Worm (Caenorhabditis elegans): ENCODE results near the gene F19H6.4.

The F19H6.4 gene

ce11 chrX:12365388-12365787 is at the start of gene F19H6.4:
TSS of gene F19H6.4 (plus strand) at chrX:12365688.
- TF ChIP-seq F13C5.2 (tag; optimal IDR thresholded peaks at IDR 0.05) (no peak), ceh-36 (tag; optimal IDR thresholded peaks at IDR 0.05) (no peak), aly-1 (tag; optimal IDR thresholded peaks at IDR 0.05) (no peak), B0310.2 (tag; optimal IDR thresholded peaks at IDR 0.05) (no peak), ets-7 (tag; optimal IDR thresholded peaks at IDR 0.05) (no peak), tbx-37 (GFP tag; conservative IDR thresholded peaks at IDR 0.05) (no peak), tbx-11 (GFP tag; IDR thresholded peaks at IDR 0.05) (no peak), flt-1 (GFP tag; IDR thresholded peaks at IDR 0.05) (no peak), hmg-4 (GFP tag; optimal IDR thresholded peaks at IDR 0.05) (no peak), tra-4 (tag; optimal IDR thresholded peaks at IDR 0.05) (no peak)

- TF ChIP-seq pes-1 (GFP tag; IDR thresholded peaks at IDR 0.05) (no peak), F13C5.2 (tag; optimal IDR thresholded peaks at IDR 0.05) (no peak), ceh-13 (GFP tag; optimal IDR thresholded peaks at IDR 0.05) (no peak), hmbx-1 (tag; optimal IDR thresholded peaks at IDR 0.05) (no peak), sea-1 (GFP tag; conservative IDR thresholded peaks at IDR 0.05) (no peak), tra-4 (tag; optimal IDR thresholded peaks at IDR 0.05) (no peak), scrt-1 (GFP tag; IDR thresholded peaks at IDR 0.05) (no peak), ets-7 (tag; optimal IDR thresholded peaks at IDR 0.05) (no peak), ama-1 (optimal IDR thresholded peaks at IDR 0.05) (no peak), aly-1 (tag; optimal IDR thresholded peaks at IDR 0.05) (no peak), B0310.2 (tag; optimal IDR thresholded peaks at IDR 0.05) (no peak), hmg-4 (GFP tag; optimal IDR thresholded peaks at IDR 0.05) (no peak), hnd-1 (tag; optimal IDR thresholded peaks at IDR 0.05) (no peak), tbx-37 (GFP tag; conservative IDR thresholded peaks at IDR 0.05) (no peak), tbx-11 (GFP tag; IDR thresholded peaks at IDR 0.05) (no peak), flt-1 (GFP tag; IDR thresholded peaks at IDR 0.05) (no peak), ceh-36 (tag; optimal IDR thresholded peaks at IDR 0.05) (no peak)
These were observed 47.9 kb upstream of the F19H6.4 start for ce11 chrX:12317560-12317959.

ce11 chrX:12320737-12321136 is 44.8 kb upstream of the F19H6.4 start, which contains the start of gene ceh-40:
TSS of gene ceh-40 (minus strand) at chrX:12320777.
- TF ChIP-seq scrt-1 (GFP tag; IDR thresholded peaks at IDR 0.05), result no peak
- TF ChIP-seq flt-1 (GFP tag; IDR thresholded peaks at IDR 0.05), result no peak
- no peak for TF ChIP-seq ama-1 (optimal IDR thresholded peaks at IDR 0.05)
- no peak for TF ChIP-seq tra-4 (tag; optimal IDR thresholded peaks at IDR 0.05)
- no peak for TF ChIP-seq ceh-13 (GFP tag; optimal IDR thresholded peaks at IDR 0.05)
- TF ChIP-seq sea-1 (GFP tag; conservative IDR thresholded peaks at IDR 0.05), result no peak; the same call in 1 of the 2 replicates
- TF ChIP-seq ceh-36 (tag; optimal IDR thresholded peaks at IDR 0.05), result no peak
- no peak for TF ChIP-seq F13C5.2 (tag; optimal IDR thresholded peaks at IDR 0.05)
- no peak for TF ChIP-seq B0310.2 (tag; optimal IDR thresholded peaks at IDR 0.05)
- TF ChIP-seq hnd-1 (tag; optimal IDR thresholded peaks at IDR 0.05), result no peak
- no peak for TF ChIP-seq hmbx-1 (tag; optimal IDR thresholded peaks at IDR 0.05)
- no peak for TF ChIP-seq tbx-11 (GFP tag; IDR thresholded peaks at IDR 0.05)
- no peak for TF ChIP-seq tbx-37 (GFP tag; conservative IDR thresholded peaks at IDR 0.05)
- no peak for TF ChIP-seq hmg-4 (GFP tag; optimal IDR thresholded peaks at IDR 0.05)
- no peak for TF ChIP-seq pes-1 (GFP tag; IDR thresholded peaks at IDR 0.05)
- TF ChIP-seq ets-7 (tag; optimal IDR thresholded peaks at IDR 0.05), result no peak
- no peak for TF ChIP-seq aly-1 (tag; optimal IDR thresholded peaks at IDR 0.05)

- no peak for TF ChIP-seq B0310.2 (tag; optimal IDR thresholded peaks at IDR 0.05)
- no peak for TF ChIP-seq ceh-13 (GFP tag; optimal IDR thresholded peaks at IDR 0.05)
- no peak for TF ChIP-seq tbx-11 (GFP tag; IDR thresholded peaks at IDR 0.05)
- TF ChIP-seq ceh-36 (tag; optimal IDR thresholded peaks at IDR 0.05), result no peak
- TF ChIP-seq aly-1 (tag; optimal IDR thresholded peaks at IDR 0.05), result no peak
- no peak for TF ChIP-seq scrt-1 (GFP tag; IDR thresholded peaks at IDR 0.05)
- TF ChIP-seq tbx-37 (GFP tag; conservative IDR thresholded peaks at IDR 0.05), result no peak
- no peak for TF ChIP-seq flt-1 (GFP tag; IDR thresholded peaks at IDR 0.05)
- no peak for TF ChIP-seq F13C5.2 (tag; optimal IDR thresholded peaks at IDR 0.05)
- no peak for TF ChIP-seq pes-1 (GFP tag; IDR thresholded peaks at IDR 0.05)
These were observed 44.1 kb upstream of the F19H6.4 start, which contains the start of gene F17A2.13 for ce11 chrX:12321357-12321756. TSS of gene F17A2.13 (plus strand) at chrX:12321657.

ce11 chrX:12323439-12323838 is 42.0 kb upstream of the F19H6.4 start, which contains the start of gene srd-40:
TSS of gene srd-40 (plus strand) at chrX:12323739.
- TF ChIP-seq tra-4 (tag; optimal IDR thresholded peaks at IDR 0.05) (no peak), flt-1 (GFP tag; IDR thresholded peaks at IDR 0.05) (no peak), pes-1 (GFP tag; IDR thresholded peaks at IDR 0.05) (no peak), ama-1 (optimal IDR thresholded peaks at IDR 0.05) (no peak), hmbx-1 (tag; optimal IDR thresholded peaks at IDR 0.05) (no peak), scrt-1 (GFP tag; IDR thresholded peaks at IDR 0.05) (no peak), ceh-36 (tag; optimal IDR thresholded peaks at IDR 0.05) (no peak), hnd-1 (tag; optimal IDR thresholded peaks at IDR 0.05) (no peak), tbx-37 (GFP tag; conservative IDR thresholded peaks at IDR 0.05) (no peak), ets-7 (tag; optimal IDR thresholded peaks at IDR 0.05) (no peak)

- no peak for TF ChIP-seq sea-1 (GFP tag; conservative IDR thresholded peaks at IDR 0.05)
- TF ChIP-seq hmg-4 (GFP tag; optimal IDR thresholded peaks at IDR 0.05), result no peak
- TF ChIP-seq aly-1 (tag; optimal IDR thresholded peaks at IDR 0.05), result no peak
- TF ChIP-seq ama-1 (optimal IDR thresholded peaks at IDR 0.05), result no peak
- no peak for TF ChIP-seq ceh-36 (tag; optimal IDR thresholded peaks at IDR 0.05)
- no peak for TF ChIP-seq B0310.2 (tag; optimal IDR thresholded peaks at IDR 0.05)
- no peak for TF ChIP-seq tbx-37 (GFP tag; conservative IDR thresholded peaks at IDR 0.05)
- no peak for TF ChIP-seq flt-1 (GFP tag; IDR thresholded peaks at IDR 0.05)
- TF ChIP-seq ceh-13 (GFP tag; optimal IDR thresholded peaks at IDR 0.05), result no peak
- TF ChIP-seq tra-4 (tag; optimal IDR thresholded peaks at IDR 0.05), result no peak
- no peak for TF ChIP-seq hnd-1 (tag; optimal IDR thresholded peaks at IDR 0.05)
- no peak for TF ChIP-seq tbx-11 (GFP tag; IDR thresholded peaks at IDR 0.05)
- TF ChIP-seq scrt-1 (GFP tag; IDR thresholded peaks at IDR 0.05), result no peak
These were observed 39.1 kb upstream of the F19H6.4 start, which contains the start of gene srd-41 for ce11 chrX:12326424-12326823. TSS of gene srd-41 (plus strand) at chrX:12326724.

ce11 chrX:12328676-12329075 is 36.8 kb upstream of the F19H6.4 start, which contains the start of gene srd-45:
TSS of gene srd-45 (plus strand) at chrX:12328976.
- no peak for TF ChIP-seq F13C5.2 (tag; optimal IDR thresholded peaks at IDR 0.05)
- TF ChIP-seq sea-1 (GFP tag; conservative IDR thresholded peaks at IDR 0.05), result no peak
- no peak for TF ChIP-seq ceh-36 (tag; optimal IDR thresholded peaks at IDR 0.05)
- no peak for TF ChIP-seq B0310.2 (tag; optimal IDR thresholded peaks at IDR 0.05)
- TF ChIP-seq ets-7 (tag; optimal IDR thresholded peaks at IDR 0.05), result no peak
- no peak for TF ChIP-seq hmg-4 (GFP tag; optimal IDR thresholded peaks at IDR 0.05)
- no peak for TF ChIP-seq pes-1 (GFP tag; IDR thresholded peaks at IDR 0.05)
- TF ChIP-seq hmbx-1 (tag; optimal IDR thresholded peaks at IDR 0.05), result no peak
- TF ChIP-seq ceh-13 (GFP tag; optimal IDR thresholded peaks at IDR 0.05), result no peak
- no peak for TF ChIP-seq flt-1 (GFP tag; IDR thresholded peaks at IDR 0.05)
- no peak for TF ChIP-seq tbx-11 (GFP tag; IDR thresholded peaks at IDR 0.05)
- no peak for TF ChIP-seq tbx-37 (GFP tag; conservative IDR thresholded peaks at IDR 0.05)
- TF ChIP-seq hnd-1 (tag; optimal IDR thresholded peaks at IDR 0.05), result no peak
- no peak for TF ChIP-seq aly-1 (tag; optimal IDR thresholded peaks at IDR 0.05)
- TF ChIP-seq scrt-1 (GFP tag; IDR thresholded peaks at IDR 0.05), result no peak
- no peak for TF ChIP-seq tra-4 (tag; optimal IDR thresholded peaks at IDR 0.05)

All from whole organism, early embryonic.